Fruit fly (Drosophila melanogaster) whole organism, adult: ENCODE data around the gene QC.

Source experiments
- CG11617 ChIP-seq: fragments of 200-800 bp; sonication (Bioruptor generic); optimal IDR thresholded peaks from 2 replicates; lab custom pipeline; 2017; ENCODE audit warnings: mild to moderate bottlenecking, missing biosample characterization, missing genetic modification reagents, missing genetic modification characterization
- CG12768 ChIP-seq: fragments of 200-800 bp; sonication (Bioruptor generic); optimal IDR thresholded peaks from 2 replicates; lab custom pipeline; 2017; ENCODE audit warnings: missing biosample characterization, missing genetic modification characterization, mild to moderate bottlenecking, moderate library complexity, missing genetic modification reagents
- CG14711 ChIP-seq: fragments of 200-800 bp; sonication (Bioruptor generic); optimal IDR thresholded peaks from 2 replicates; lab custom pipeline; 2018; ENCODE audit warnings: missing biosample characterization, mild to moderate bottlenecking, missing genetic modification characterization, moderate library complexity
- CG1620 ChIP-seq: fragments of 200-800 bp; sonication (Bioruptor generic); optimal IDR thresholded peaks from 2 replicates; lab custom pipeline; 2016; ENCODE audit warnings: missing biosample characterization, missing genetic modification characterization
- CG33017 ChIP-seq: fragments of 200-800 bp; sonication (Bioruptor generic); optimal IDR thresholded peaks from 2 replicates; lab custom pipeline; 2018; ENCODE audit warnings: missing biosample characterization, mild to moderate bottlenecking, missing genetic modification characterization, moderate library complexity
- CG5204 ChIP-seq: fragments of 200-800 bp; sonication (Bioruptor generic); optimal IDR thresholded peaks from 2 replicates; lab custom pipeline; 2016; ENCODE audit warnings: missing biosample characterization, missing genetic modification characterization
- CG7045 ChIP-seq: fragments of 200-800 bp; sonication (Bioruptor generic); optimal IDR thresholded peaks from 2 replicates; lab custom pipeline; 2017; ENCODE audit warnings: missing biosample characterization, mild to moderate bottlenecking, missing genetic modification characterization
- CG7101 ChIP-seq: fragments of 200-800 bp; sonication (Bioruptor generic); optimal IDR thresholded peaks from 2 replicates; lab custom pipeline; 2018; ENCODE audit warnings: missing biosample characterization, mild to moderate bottlenecking, missing genetic modification characterization, moderate library complexity
- Clk ChIP-seq: fragments of 200-800 bp; sonication (Bioruptor generic); optimal IDR thresholded peaks from 2 replicates; lab custom pipeline; 2017; ENCODE audit warnings: missing biosample characterization, missing genetic modification characterization
- Crg-1 ChIP-seq: fragments of 200-800 bp; sonication (Bioruptor generic); optimal IDR thresholded peaks from 2 replicates; lab custom pipeline; 2016; ENCODE audit warnings: missing biosample characterization, missing genetic modification characterization
- Hr96 ChIP-seq: fragments of 200-800 bp; sonication (Bioruptor generic); optimal IDR thresholded peaks from 2 replicates; lab custom pipeline; 2016; ENCODE audit warnings: missing biosample characterization, missing genetic modification characterization
- Mnt ChIP-seq: fragments of 200-800 bp; sonication (Bioruptor generic); optimal IDR thresholded peaks from 2 replicates; lab custom pipeline; 2016; ENCODE audit warnings: missing biosample characterization, mild to moderate bottlenecking, missing genetic modification characterization
- bab1 ChIP-seq: fragments of 200-800 bp; sonication (Bioruptor generic); optimal IDR thresholded peaks from 3 replicates; lab custom pipeline; 2019; ENCODE audit warnings: missing biosample characterization, mild to moderate bottlenecking, missing genetic modification characterization, moderate library complexity
- cic ChIP-seq: fragments of 200-800 bp; sonication (Bioruptor generic); optimal IDR thresholded peaks from 2 replicates; lab custom pipeline; 2017; ENCODE audit warnings: missing biosample characterization, mild to moderate bottlenecking, missing genetic modification characterization, moderate library complexity
- cnc ChIP-seq, 2 experiments: fragments of >200 bp; optimal IDR thresholded peaks; 2 replicates each; lab custom pipeline; 2017
- kay ChIP-seq: fragments of 200-800 bp; sonication (Bioruptor generic); peaks from one replicate; lab custom pipeline; 2016; ENCODE audit warnings: missing biosample characterization, missing genetic modification characterization, borderline replicate concordance
- ovo ChIP-seq: fragments of 200-800 bp; sonication (Bioruptor generic); optimal IDR thresholded peaks from 2 replicates; lab custom pipeline; 2016; ENCODE audit warnings: missing biosample characterization, missing genetic modification characterization
- pad ChIP-seq: fragments of 200-800 bp; sonication (Bioruptor generic); optimal IDR thresholded peaks from 3 replicates; lab custom pipeline; 2017; ENCODE audit warnings: missing biosample characterization, missing genetic modification characterization, mild to moderate bottlenecking, moderate library complexity, missing genetic modification reagents
- tj ChIP-seq: fragments of 200-800 bp; sonication (Bioruptor generic); optimal IDR thresholded peaks from 3 replicates; lab custom pipeline; 2017; ENCODE audit warnings: missing biosample characterization, mild to moderate bottlenecking, missing genetic modification characterization, moderate library complexity
- toe ChIP-seq: fragments of 200-800 bp; sonication (Bioruptor generic); optimal IDR thresholded peaks from 2 replicates; lab custom pipeline; 2016; ENCODE audit warnings: missing biosample characterization, missing genetic modification characterization

QC gene

dm6 chr3L:5866924-5867323 is 35.3 kb downstream of the QC start:
- TF ChIP-seq pad: no peak
- TF ChIP-seq Hr96 (GFP tag; lab: Kevin White, UChicago): no peak
- TF ChIP-seq bab1 (GFP tag; lab: Kevin White, UChicago): no peak
- no peak for TF ChIP-seq CG5204
- TF ChIP-seq CG7101 (tag; lab: Kevin White, UChicago): no peak
- no peak for TF ChIP-seq cic
- TF ChIP-seq tj: no peak
- no peak for TF ChIP-seq kay
- no peak for TF ChIP-seq cnc (optimal IDR thresholded peaks at IDR 0.05; lab: Kevin White, UChicago)
- no peak for TF ChIP-seq Mnt (GFP tag; lab: Kevin White, UChicago)
- no peak for TF ChIP-seq CG1620 (GFP tag; lab: Kevin White, UChicago)
- TF ChIP-seq CG12768 (GFP tag; lab: Kevin White, UChicago): no peak
- no peak for TF ChIP-seq CG14711 (tag; lab: Kevin White, UChicago)
- no peak for TF ChIP-seq toe (GFP tag; lab: Kevin White, UChicago)

- TF ChIP-seq kay: no peak
- TF ChIP-seq bab1 (GFP tag; lab: Kevin White, UChicago): no peak
- no peak for TF ChIP-seq Crg-1
- TF ChIP-seq CG5204: no peak
These were observed 38.3 kb downstream of the QC start for dm6 chr3L:5863868-5864413.

dm6 chr3L:5862994-5863393 is 39.3 kb downstream of the QC start:
- TF ChIP-seq CG12768 (GFP tag; lab: Kevin White, UChicago) (no peak), bab1 (GFP tag; lab: Kevin White, UChicago) (no peak), CG11617 (GFP tag; lab: Kevin White, UChicago) (no peak), pad (no peak), toe (GFP tag; lab: Kevin White, UChicago) (no peak), CG1620 (GFP tag; lab: Kevin White, UChicago) (no peak), Crg-1 (no peak)

dm6 chr3L:5859029-5859428 is 43.2 kb downstream of the QC start:
- TF ChIP-seq CG5204 (no peak), pad (no peak)

- TF ChIP-seq pad (no peak), cnc (optimal IDR thresholded peaks at IDR 0.05; lab: Kevin White, UChicago) (no peak), cic (no peak)
These were observed 45.3 kb downstream of the QC start for dm6 chr3L:5856919-5857318.

dm6 chr3L:5856081-5856826 is 46.0 kb downstream of the QC start:
- TF ChIP-seq Clk (GFP tag; lab: Kevin White, UChicago) (no peak), CG5204 (no peak)

- no peak for TF ChIP-seq Clk (GFP tag; lab: Kevin White, UChicago)
- TF ChIP-seq CG33017 (tag; lab: Kevin White, UChicago): no peak
- TF ChIP-seq Crg-1: no peak
- TF ChIP-seq tj: no peak
- no peak for TF ChIP-seq Hr96 (GFP tag; lab: Kevin White, UChicago)
- TF ChIP-seq pad: no peak
- no peak for TF ChIP-seq Mnt (GFP tag; lab: Kevin White, UChicago)
- TF ChIP-seq bab1 (GFP tag; lab: Kevin White, UChicago): no peak
- no peak for TF ChIP-seq ovo (GFP tag; lab: Kevin White, UChicago)
- TF ChIP-seq CG7045 (GFP tag; lab: Kevin White, UChicago): no peak
- no peak for TF ChIP-seq cic
- no peak for TF ChIP-seq CG12768 (GFP tag; lab: Kevin White, UChicago)
- TF ChIP-seq CG1620 (GFP tag; lab: Kevin White, UChicago): no peak
- TF ChIP-seq CG11617 (GFP tag; lab: Kevin White, UChicago): no peak
- no peak for TF ChIP-seq kay
- no peak for TF ChIP-seq CG14711 (tag; lab: Kevin White, UChicago)
- no peak for TF ChIP-seq CG5204
- TF ChIP-seq cnc (optimal IDR thresholded peaks at IDR 0.05; lab: Kevin White, UChicago): no peak
- TF ChIP-seq toe (GFP tag; lab: Kevin White, UChicago): no peak
- no peak for TF ChIP-seq CG7101 (tag; lab: Kevin White, UChicago)
These were observed 47.2 kb downstream of the QC start for dm6 chr3L:5855098-5855497.

dm6 chr3L:5851636-5852035 is 50.6 kb downstream of the QC start:
- TF ChIP-seq Mnt (GFP tag; lab: Kevin White, UChicago) (no peak), bab1 (GFP tag; lab: Kevin White, UChicago) (no peak), kay (no peak), tj (no peak), CG5204 (no peak), cic (no peak), cnc (optimal IDR thresholded peaks at IDR 0.05; lab: Kevin White, UChicago) (no peak), CG14711 (tag; lab: Kevin White, UChicago) (no peak), CG7101 (tag; lab: Kevin White, UChicago) (no peak), Hr96 (GFP tag; lab: Kevin White, UChicago) (no peak), Crg-1 (no peak), Clk (GFP tag; lab: Kevin White, UChicago) (no peak), CG33017 (tag; lab: Kevin White, UChicago) (no peak), CG12768 (GFP tag; lab: Kevin White, UChicago) (no peak), ovo (GFP tag; lab: Kevin White, UChicago) (no peak), toe (GFP tag; lab: Kevin White, UChicago) (no peak), pad (no peak), CG1620 (GFP tag; lab: Kevin White, UChicago) (no peak)
